Worm (Caenorhabditis elegans) whole organism, young adult: ENCODE results near the gene F08F8.11.

ENCODE experiments used
- B0019.2 ChIP-seq: fragments of 200-800 bp; sonication (Bioruptor generic); conservative IDR thresholded peaks from 2 replicates; pipeline ENCODE4 v1.3.6; 2022; ENCODE audit warnings: missing genetic modification reagents, missing genetic modification characterization, missing compliant biosample characterization
- F23B12.7 ChIP-seq: sonication (generic microtip); optimal IDR thresholded peaks from 2 replicates; lab custom pipeline; 2017; ENCODE audit warnings: missing genetic modification characterization, mild to moderate bottlenecking, missing compliant biosample characterization, antibody characterized with exemption, moderate library complexity; ENCODE audit not compliant: insufficient read depth
- F33H1.4 ChIP-seq: fragments of 200-800 bp; sonication (Bioruptor generic); IDR thresholded peaks from 2 replicates; pipeline ENCODE4 v1.3.6; 2022; ENCODE audit warnings: missing genetic modification reagents, missing genetic modification characterization, missing compliant biosample characterization
- F39B2.1 ChIP-seq: fragments of 200-800 bp; sonication (Bioruptor generic); IDR thresholded peaks from 2 replicates; pipeline ENCODE4 v1.3.6; 2022; ENCODE audit warnings: missing genetic modification reagents, missing genetic modification characterization, missing compliant biosample characterization
- F55B11.4 ChIP-seq: sonication (generic microtip); optimal IDR thresholded peaks from 2 replicates; lab custom pipeline; 2016; ENCODE audit warnings: missing compliant biosample characterization, missing genetic modification characterization, borderline replicate concordance; ENCODE audit not compliant: insufficient read depth
- K11D2.4 ChIP-seq: fragments of 200-800 bp; sonication (Bioruptor generic); IDR thresholded peaks from 2 replicates; pipeline ENCODE4 v1.3.6; 2022; ENCODE audit warnings: missing genetic modification reagents, missing genetic modification characterization, missing compliant biosample characterization
- K12H6.12 ChIP-seq: fragments of 200-800 bp; sonication (Bioruptor generic); optimal IDR thresholded peaks from 2 replicates; lab custom pipeline; 2018; ENCODE audit warnings: mild to moderate bottlenecking, missing genetic modification characterization, missing compliant biosample characterization
- T07F8.4 ChIP-seq: sonication (generic microtip); optimal IDR thresholded peaks from 2 replicates; lab custom pipeline; 2016; ENCODE audit warnings: mild to moderate bottlenecking, missing genetic modification characterization, moderate library complexity, missing compliant biosample characterization
- Y56A3A.18 ChIP-seq: fragments of 200-800 bp; sonication (Bioruptor generic); IDR thresholded peaks from 2 replicates; pipeline ENCODE4 v1.3.6; 2022; ENCODE audit warnings: missing genetic modification reagents, missing genetic modification characterization, missing compliant biosample characterization
- ama-1 ChIP-seq, 3 experiments: fragments of 150-350 bp in 1 of 3; sonication (generic microtip) in 2 of 3; optimal IDR thresholded peaks; 2 replicates each; lab custom pipeline; 2014 to 2018; ENCODE audit warnings: missing biosample characterization in 2 of 3, missing genetic modification characterization in 2 of 3, missing genetic modification reagents in 2 of 3
- atf-7 ChIP-seq: sonication (generic microtip); optimal IDR thresholded peaks from 2 replicates; lab custom pipeline; 2017; ENCODE audit warnings: mild to moderate bottlenecking, missing genetic modification characterization, missing compliant biosample characterization
- attf-6 ChIP-seq: fragments of 200-800 bp; sonication (Bioruptor generic); IDR thresholded peaks from 2 replicates; pipeline ENCODE4 v1.3.6; 2022; ENCODE audit warnings: missing genetic modification reagents, missing genetic modification characterization, missing compliant biosample characterization
- cebp-2 ChIP-seq: fragments of 200-800 bp; sonication (Bioruptor generic); IDR thresholded peaks from 2 replicates; pipeline ENCODE4 v1.3.6; 2022; ENCODE audit warnings: missing genetic modification characterization, missing compliant biosample characterization
- ceh-100 ChIP-seq: fragments of 200-800 bp; sonication (Bioruptor generic); IDR thresholded peaks from 2 replicates; pipeline ENCODE4 v1.3.6; 2022; ENCODE audit warnings: missing genetic modification reagents, missing genetic modification characterization, missing compliant biosample characterization
- ceh-40 ChIP-seq: fragments of 200-800 bp; sonication (Bioruptor generic); IDR thresholded peaks from 2 replicates; pipeline ENCODE4 v1.3.6; 2022; ENCODE audit warnings: missing genetic modification characterization, missing compliant biosample characterization
- ceh-58 ChIP-seq: fragments of 200-800 bp; sonication (Bioruptor generic); IDR thresholded peaks from 2 replicates; pipeline ENCODE4 v1.3.6; 2022; ENCODE audit warnings: missing genetic modification characterization, missing compliant biosample characterization
- dpff-1 ChIP-seq: sonication (generic microtip); optimal IDR thresholded peaks from 2 replicates; lab custom pipeline; 2017; ENCODE audit warnings: mild to moderate bottlenecking, missing genetic modification characterization, missing compliant biosample characterization
- dpl-1 ChIP-seq: fragments of 150-350 bp; optimal IDR thresholded peaks from 2 replicates; lab custom pipeline; 2014; ENCODE audit warnings: missing biosample characterization, missing genetic modification reagents, missing genetic modification characterization
- efl-1 ChIP-seq: fragments of 150-350 bp; optimal IDR thresholded peaks from 2 replicates; lab custom pipeline; 2014; ENCODE audit warnings: missing biosample characterization, missing genetic modification reagents, missing genetic modification characterization
- egl-18 ChIP-seq: fragments of 200-800 bp; sonication (Bioruptor generic); IDR thresholded peaks from 2 replicates; pipeline ENCODE4 v1.3.6; 2022; ENCODE audit warnings: missing genetic modification reagents, missing genetic modification characterization, missing compliant biosample characterization
- hlh-26 ChIP-seq: fragments of 200-800 bp; sonication (Bioruptor generic); conservative IDR thresholded peaks from 2 replicates; pipeline ENCODE4 v1.3.6; 2022; ENCODE audit warnings: missing genetic modification reagents, missing genetic modification characterization, missing compliant biosample characterization
- lag-1 ChIP-seq: fragments of 200-800 bp; sonication (Bioruptor generic); IDR thresholded peaks from 2 replicates; pipeline ENCODE4 v1.3.6; 2022; ENCODE audit warnings: missing genetic modification reagents, missing genetic modification characterization, missing compliant biosample characterization
- lin-40 ChIP-seq: sonication (generic microtip); optimal IDR thresholded peaks from 2 replicates; lab custom pipeline; 2016; ENCODE audit warnings: missing genetic modification characterization, mild to moderate bottlenecking, missing compliant biosample characterization, missing genotype, missing genetic modification reagents
- lin-54 ChIP-seq: fragments of 200-800 bp; sonication (Bioruptor generic); optimal IDR thresholded peaks from 2 replicates; lab custom pipeline; 2018; ENCODE audit warnings: mild to moderate bottlenecking, missing genetic modification characterization, missing compliant biosample characterization
- lir-1 ChIP-seq: fragments of 200-800 bp; sonication (Bioruptor generic); conservative IDR thresholded peaks from 2 replicates; pipeline ENCODE4 v1.3.6; 2022; ENCODE audit warnings: missing genetic modification reagents, missing genetic modification characterization, missing compliant biosample characterization
- lsl-1 ChIP-seq: fragments of 200-800 bp; sonication (Bioruptor generic); optimal IDR thresholded peaks from 2 replicates; lab custom pipeline; 2018; ENCODE audit warnings: mild to moderate bottlenecking, missing genetic modification characterization, moderate library complexity, missing compliant biosample characterization
- madf-3 ChIP-seq: fragments of 200-800 bp; sonication (Bioruptor generic); IDR thresholded peaks from 2 replicates; pipeline ENCODE4 v1.3.6; 2022; ENCODE audit warnings: missing genetic modification reagents, missing genetic modification characterization, missing compliant biosample characterization
- madf-8 ChIP-seq: fragments of 200-800 bp; sonication (Bioruptor generic); conservative IDR thresholded peaks from 2 replicates; pipeline ENCODE4 v1.3.6; 2022; ENCODE audit warnings: missing genetic modification reagents, missing genetic modification characterization, missing compliant biosample characterization
- mcd-1 ChIP-seq: fragments of 200-800 bp; sonication (Bioruptor generic); IDR thresholded peaks from 2 replicates; pipeline ENCODE4 v1.3.6; 2022; ENCODE audit warnings: missing genetic modification reagents, missing genetic modification characterization, missing compliant biosample characterization
- mes-4 ChIP-seq: sonication (generic microtip); optimal IDR thresholded peaks from 2 replicates; lab custom pipeline; 2016; ENCODE audit warnings: missing genotype, missing genetic modification characterization, missing compliant biosample characterization
- mxl-1 ChIP-seq: sonication (generic microtip); optimal IDR thresholded peaks from 2 replicates; lab custom pipeline; 2016; ENCODE audit warnings: missing genetic modification characterization, missing compliant biosample characterization
- nfya-1 ChIP-seq: sonication (generic microtip); optimal IDR thresholded peaks from 2 replicates; lab custom pipeline; 2017; ENCODE audit warnings: antibody characterized with exemption, missing compliant biosample characterization, missing genetic modification characterization, borderline replicate concordance; ENCODE audit not compliant: insufficient read depth
- nfyb-1 ChIP-seq: fragments of 200-800 bp; sonication (Bioruptor generic); IDR thresholded peaks from 2 replicates; pipeline ENCODE4 v1.3.6; 2022; ENCODE audit warnings: missing genetic modification reagents, missing genetic modification characterization, missing compliant biosample characterization
- nhr-179 ChIP-seq: sonication (generic microtip); optimal IDR thresholded peaks from 2 replicates; lab custom pipeline; 2016; ENCODE audit warnings: mild to moderate bottlenecking, missing genetic modification characterization, missing compliant biosample characterization
- nhr-27 ChIP-seq: fragments of 200-800 bp; sonication (Bioruptor generic); optimal IDR thresholded peaks from 2 replicates; lab custom pipeline; 2018; ENCODE audit warnings: mild to moderate bottlenecking, missing genetic modification characterization, moderate library complexity, missing compliant biosample characterization
- rcor-1 ChIP-seq: fragments of 200-800 bp; sonication (Bioruptor generic); IDR thresholded peaks from 2 replicates; pipeline ENCODE4 v1.3.6; 2022; ENCODE audit warnings: missing genetic modification reagents, missing genetic modification characterization, missing compliant biosample characterization
- rec-8 ChIP-seq, 2 experiments: sonication (generic microtip); optimal IDR thresholded peaks; 2 replicates each; lab custom pipeline; 2016; ENCODE audit warnings: mild to moderate bottlenecking in 2 of 2, missing genetic modification characterization in 2 of 2, missing genetic modification reagents in 2 of 2, missing genotype in 2 of 2, missing biosample characterization in 1 of 2, missing compliant biosample characterization in 1 of 2, moderate library complexity in 1 of 2
- rpc-1 ChIP-seq, 2 experiments: fragments of 150-350 bp in 1 of 2; sonication (generic microtip) in 1 of 2; optimal IDR thresholded peaks; 2 replicates each; lab custom pipeline; 2014 to 2018; ENCODE audit warnings: missing biosample characterization in 1 of 2, missing genetic modification characterization in 1 of 2, missing genetic modification reagents in 1 of 2, missing genotype in 1 of 2
- snpc-1.3 ChIP-seq: sonication (generic microtip); optimal IDR thresholded peaks from 2 replicates; lab custom pipeline; 2017; ENCODE audit warnings: missing genetic modification characterization, mild to moderate bottlenecking, missing compliant biosample characterization, antibody characterized with exemption, moderate library complexity, missing genotype, missing genetic modification reagents; ENCODE audit not compliant: insufficient read depth
- sptf-2 ChIP-seq: fragments of 200-800 bp; sonication (Bioruptor generic); optimal IDR thresholded peaks from 2 replicates; lab custom pipeline; 2018; ENCODE audit warnings: mild to moderate bottlenecking, missing genetic modification characterization, missing compliant biosample characterization
- tbx-9 ChIP-seq: sonication (generic microtip); optimal IDR thresholded peaks from 2 replicates; lab custom pipeline; 2016; ENCODE audit warnings: borderline replicate concordance, missing genetic modification characterization, inconsistent platforms, missing compliant biosample characterization
- tlf-1 ChIP-seq: fragments of 200-800 bp; sonication (Bioruptor generic); optimal IDR thresholded peaks from 2 replicates; lab custom pipeline; 2018; ENCODE audit warnings: mild to moderate bottlenecking, missing genetic modification characterization, missing compliant biosample characterization
- unc-130 ChIP-seq: sonication (generic microtip); optimal IDR thresholded peaks from 2 replicates; lab custom pipeline; 2016; ENCODE audit warnings: missing genetic modification reagents, missing genetic modification characterization, missing compliant biosample characterization
- unc-62 ChIP-seq: fragments of 150-350 bp; optimal IDR thresholded peaks from 2 replicates; lab custom pipeline; 2014; ENCODE audit warnings: missing biosample characterization, missing genetic modification reagents, missing genetic modification characterization
- zim-3 ChIP-seq: sonication (generic microtip); optimal IDR thresholded peaks from 2 replicates; lab custom pipeline; 2017; ENCODE audit warnings: mild to moderate bottlenecking, missing genetic modification characterization, moderate library complexity, missing compliant biosample characterization
- ztf-18 ChIP-seq: sonication (generic microtip); optimal IDR thresholded peaks from 2 replicates; lab custom pipeline; 2016; ENCODE audit warnings: missing genotype, mild to moderate bottlenecking, missing genetic modification characterization, missing compliant biosample characterization
- ztf-25 ChIP-seq: fragments of 200-800 bp; sonication (Bioruptor generic); IDR thresholded peaks from 2 replicates; pipeline ENCODE4 v1.3.6; 2022; ENCODE audit warnings: missing genetic modification reagents, missing genetic modification characterization, missing compliant biosample characterization

The F08F8.11 gene

ce11 chrIII:7369394-7370024 lies 3.8 kb downstream of the F08F8.11 start:
- TF ChIP-seq nfya-1 (tag; lab: Kevin White, UChicago) (no peak), F55B11.4 (no peak), ztf-18 (tag; lab: Kevin White, UChicago) (no peak), mcd-1 (GFP tag; lab: Robert Waterston, UW) (no peak), madf-8 (GFP tag; lab: Robert Waterston, UW) (no peak), F33H1.4 (GFP tag; lab: Robert Waterston, UW) (no peak), cebp-2 (GFP tag; lab: Robert Waterston, UW) (no peak), unc-62 (no peak), rec-8 (tag; optimal IDR thresholded peaks at IDR 0.05; lab: Kevin White, UChicago) (no peak), lin-54 (GFP tag; lab: Kevin White, UChicago) (no peak), Y56A3A.18 (GFP tag; lab: Robert Waterston, UW) (0 out of 2 replicates have a peak, but pooled peaks have one; percentile 47), F39B2.1 (GFP tag; lab: Robert Waterston, UW) (no peak), rcor-1 (GFP tag; lab: Robert Waterston, UW) (no peak), attf-6 (GFP tag; lab: Robert Waterston, UW) (no peak), ceh-58 (GFP tag; lab: Robert Waterston, UW) (no peak), dpl-1 (GFP tag; lab: Kevin White, UChicago) (no peak), unc-130 (GFP tag; lab: Kevin White, UChicago) (no peak), sptf-2 (no peak), mxl-1 (tag; lab: Kevin White, UChicago) (no peak), dpff-1 (tag; lab: Kevin White, UChicago) (no peak), tbx-9 (tag; lab: Kevin White, UChicago) (no peak), nhr-179 (tag; lab: Kevin White, UChicago) (no peak), madf-3 (GFP tag; lab: Robert Waterston, UW) (no peak), atf-7 (tag; lab: Kevin White, UChicago) (no peak), nhr-27 (no peak), T07F8.4 (tag; lab: Kevin White, UChicago) (no peak), mes-4 (tag; lab: Kevin White, UChicago) (no peak), efl-1 (GFP tag; lab: Kevin White, UChicago) (no peak), ceh-100 (GFP tag; lab: Robert Waterston, UW) (no peak), K12H6.12 (tag; lab: Kevin White, UChicago) (no peak), snpc-1.3 (no peak), rpc-1 (optimal IDR thresholded peaks at IDR 0.05; lab: Kevin White, UChicago) (no peak), rpc-1 (tag; optimal IDR thresholded peaks at IDR 0.05; lab: Kevin White, UChicago) (no peak), lag-1 (GFP tag; lab: Robert Waterston, UW) (no peak), egl-18 (no peak), lsl-1 (no peak), ceh-40 (GFP tag; lab: Robert Waterston, UW) (0 out of 2 replicates have a peak, but pooled peaks have one; percentile 9), B0019.2 (GFP tag; lab: Robert Waterston, UW) (no peak), F23B12.7 (tag; lab: Kevin White, UChicago) (no peak), zim-3 (tag; lab: Kevin White, UChicago) (no peak), ama-1 (optimal IDR thresholded peaks at IDR 0.05; lab: Kevin White, UChicago) (peak; percentile 41), ama-1 (GFP tag; optimal IDR thresholded peaks at IDR 0.05; lab: Kevin White, UChicago) (no peak), K11D2.4 (GFP tag; lab: Robert Waterston, UW) (no peak), lin-40 (peak; percentile 48), lir-1 (no peak), hlh-26 (GFP tag; lab: Robert Waterston, UW) (no peak), ztf-25 (GFP tag; lab: Robert Waterston, UW) (no peak), nfyb-1 (GFP tag; lab: Robert Waterston, UW) (no peak), tlf-1 (GFP tag; lab: Kevin White, UChicago) (no peak)
